Fruit fly (Drosophila melanogaster): ENCODE measurements around the gene CG3225.

Gene CG3225

dm6 chr2L:4856118-4856517 lies 38.1 kb upstream of the CG3225 start (continued):
- TF ChIP-seq CG12769 (tag; optimal IDR thresholded peaks at IDR 0.05), result peak; percentile 53
- peak; percentile 84 for TF ChIP-seq CG2678 (tag; optimal IDR thresholded peaks at IDR 0.05)
- no peak for TF ChIP-seq Mrtf (GFP tag; IDR thresholded peaks at IDR 0.05)
- no peak for TF ChIP-seq CG3163 (GFP tag; optimal IDR thresholded peaks at IDR 0.05)
- TF ChIP-seq CG9727 (GFP tag; optimal IDR thresholded peaks at IDR 0.05), result peak; percentile 48
- TF ChIP-seq tio (GFP tag; optimal IDR thresholded peaks at IDR 0.05), result peak; percentile 63
- peak; percentile 72 for TF ChIP-seq CG6689 (GFP tag; IDR thresholded peaks at IDR 0.05)
- no peak for TF ChIP-seq Sry-β (GFP tag; optimal IDR thresholded peaks at IDR 0.05)
- TF ChIP-seq CG4282 (GFP tag; optimal IDR thresholded peaks at IDR 0.05), result no peak
- no peak for TF ChIP-seq CG7963 (GFP tag; IDR thresholded peaks at IDR 0.05; ENCODE audit: partially characterized antibody)
- TF ChIP-seq cg (GFP tag; optimal IDR thresholded peaks at IDR 0.05), result no peak
- peak; percentile 68 for TF ChIP-seq CG6813 (GFP tag; optimal IDR thresholded peaks at IDR 0.05)
- TF ChIP-seq seq (GFP tag; IDR thresholded peaks at IDR 0.05), result 0 out of 2 replicates have a peak, but pooled peaks have one; percentile 16
- TF ChIP-seq stc (GFP tag; IDR thresholded peaks at IDR 0.05), result peak; percentile 52; the same call in 1 of the 2 replicates
- TF ChIP-seq toy (GFP tag; IDR thresholded peaks at IDR 0.05), result no peak
- no peak for TF ChIP-seq p53 (GFP tag; optimal IDR thresholded peaks at IDR 0.05)
- TF ChIP-seq CG43689 (GFP tag; IDR thresholded peaks at IDR 0.05), result peak; percentile 52; the same call in 1 of the 2 replicates
- no peak for TF ChIP-seq CG42726 (GFP tag; IDR thresholded peaks at IDR 0.05; ENCODE audit: partially characterized antibody)
- TF ChIP-seq CG14014 (GFP tag; IDR thresholded peaks at IDR 0.05), result peak; percentile 63; the same call in 1 of the 2 replicates
- TF ChIP-seq CG3281 (GFP tag; optimal IDR thresholded peaks at IDR 0.05), result peak; percentile 62
- no peak for TF ChIP-seq CG4854 (GFP tag; optimal IDR thresholded peaks at IDR 0.05)
- peak; percentile 70 for TF ChIP-seq CG17829 (tag; optimal IDR thresholded peaks at IDR 0.05)
- TF ChIP-seq nerfin-2 (GFP tag; IDR thresholded peaks at IDR 0.05; ENCODE audit: partially characterized antibody), result no peak
- peak; percentile 76 for TF ChIP-seq Fer1 (GFP tag; optimal IDR thresholded peaks at IDR 0.05)
- no peak for TF ChIP-seq Hr39 (optimal IDR thresholded peaks at IDR 0.05)
- peak; percentile 67; the same call in 1 of the 2 replicates for TF ChIP-seq chm (GFP tag; IDR thresholded peaks at IDR 0.05)
- TF ChIP-seq fd96Cb (tag; optimal IDR thresholded peaks at IDR 0.05), result peak; percentile 73
- TF ChIP-seq dan (GFP tag; IDR thresholded peaks at IDR 0.05), result no peak
- TF ChIP-seq CG7745 (tag; optimal IDR thresholded peaks at IDR 0.05), result no peak
- peak; percentile 50 for TF ChIP-seq CG6254 (GFP tag; optimal IDR thresholded peaks at IDR 0.05)
- peak; percentile 72 for TF ChIP-seq CG10267 (tag; optimal IDR thresholded peaks at IDR 0.05)
- TF ChIP-seq sc (optimal IDR thresholded peaks at IDR 0.05), result no peak
- TF ChIP-seq sc (GFP tag; optimal IDR thresholded peaks at IDR 0.05), result peak; percentile 45
- TF ChIP-seq CG12659 (GFP tag; optimal IDR thresholded peaks at IDR 0.05), result peak; percentile 48
- peak; percentile 78 for TF ChIP-seq CG7839 (tag; optimal IDR thresholded peaks at IDR 0.05)
- peak; percentile 53 for TF ChIP-seq CG13296 (GFP tag; optimal IDR thresholded peaks at IDR 0.05)
- TF ChIP-seq dysf (GFP tag; IDR thresholded peaks at IDR 0.05), result peak; percentile 52; the same call in 1 of the 3 replicates
- no peak for TF ChIP-seq NK7.1 (GFP tag; optimal IDR thresholded peaks at IDR 0.05)
- TF ChIP-seq run (tag; optimal IDR thresholded peaks at IDR 0.05), result peak; percentile 40
- TF ChIP-seq cato (GFP tag; optimal IDR thresholded peaks at IDR 0.05; ENCODE audit: borderline replicate concordance), result no peak
- no peak for TF ChIP-seq Kr (GFP tag; optimal IDR thresholded peaks at IDR 0.05)
- no peak for TF ChIP-seq GATAe (GFP tag; conservative IDR thresholded peaks at IDR 0.05)
- TF ChIP-seq emc (GFP tag; optimal IDR thresholded peaks at IDR 0.05), result no peak
- TF ChIP-seq CG14965 (GFP tag; optimal IDR thresholded peaks at IDR 0.05; ENCODE audit: borderline replicate concordance), result no peak
- TF ChIP-seq NFAT (GFP tag; IDR thresholded peaks at IDR 0.05), result no peak
- TF ChIP-seq trh (GFP tag; optimal IDR thresholded peaks at IDR 0.05), result no peak
- TF ChIP-seq CG9437 (GFP tag; optimal IDR thresholded peaks at IDR 0.05), result peak; percentile 50
- TF ChIP-seq Rfx (GFP tag; IDR thresholded peaks at IDR 0.05), result no peak; the same call in 1 of the 2 replicates
- TF ChIP-seq otp (GFP tag; IDR thresholded peaks at IDR 0.05), result peak; percentile 65; the same call in 2 of the 3 replicates
- TF ChIP-seq NC2β (GFP tag; optimal IDR thresholded peaks at IDR 0.05), result no peak
- TF ChIP-seq unc-4 (GFP tag; IDR thresholded peaks at IDR 0.05; ENCODE audit: partially characterized antibody), result no peak

Data from whole organism, embryonic.